Worm (Caenorhabditis elegans) whole organism, midembryonic: ENCODE results near the gene rpl-32.

Experiments
- T22C8.4 ChIP-seq: fragments of 200-800 bp; sonication (Bioruptor generic); IDR thresholded peaks from 2 replicates; pipeline ENCODE4 v1.3.6; 2022; ENCODE audit warnings: missing genetic modification characterization, missing compliant biosample characterization
- cog-1 ChIP-seq: sonication (generic microtip); optimal IDR thresholded peaks from 2 replicates; lab custom pipeline; 2016; ENCODE audit warnings: missing genetic modification characterization, missing compliant biosample characterization
- klf-2 ChIP-seq: fragments of 200-800 bp; sonication (Bioruptor generic); conservative IDR thresholded peaks from 2 replicates; pipeline ENCODE4 v1.3.6; 2022; ENCODE audit warnings: missing genetic modification reagents, missing genetic modification characterization, missing compliant biosample characterization
- med-1 ChIP-seq: sonication (generic microtip); optimal IDR thresholded peaks from 2 replicates; lab custom pipeline; 2017; ENCODE audit warnings: missing genetic modification characterization, mild to moderate bottlenecking, missing compliant biosample characterization, antibody characterized with exemption, missing genetic modification reagents; ENCODE audit not compliant: insufficient read depth
- ref-1 ChIP-seq: fragments of 200-800 bp; sonication (Bioruptor generic); conservative IDR thresholded peaks from 2 replicates; pipeline ENCODE4 v1.3.6; 2022; ENCODE audit warnings: missing genetic modification reagents, missing genetic modification characterization, missing compliant biosample characterization
- tab-1 ChIP-seq: fragments of 200-800 bp; sonication (Bioruptor generic); IDR thresholded peaks from 2 replicates; pipeline ENCODE4 v1.3.6; 2022; ENCODE audit warnings: missing genetic modification characterization, missing compliant biosample characterization
- ztf-23 ChIP-seq: fragments of 200-800 bp; sonication (Bioruptor generic); IDR thresholded peaks from 2 replicates; pipeline ENCODE4 v1.3.6; 2022; ENCODE audit warnings: missing genetic modification reagents, missing genetic modification characterization, missing compliant biosample characterization
- ztf-29 ChIP-seq: fragments of 200-800 bp; sonication (Bioruptor generic); IDR thresholded peaks from 2 replicates; pipeline ENCODE4 v1.3.6; 2022; ENCODE audit warnings: missing genetic modification reagents, missing genetic modification characterization, missing compliant biosample characterization

rpl-32 gene

ce11 chrII:9009976-9010702 lies 46.7 kb downstream of the rpl-32 start:
- TF ChIP-seq cog-1 (tag; lab: Kevin White, UChicago) (no peak), med-1 (GFP tag; lab: Kevin White, UChicago) (no peak), T22C8.4 (GFP tag; lab: Robert Waterston, UW) (no peak)

ce11 chrII:9007741-9008140 lies 49.1 kb downstream of the rpl-32 start:
- TF ChIP-seq ref-1 (GFP tag; lab: Robert Waterston, UW) (no peak), ztf-23 (GFP tag; lab: Robert Waterston, UW) (no peak), T22C8.4 (GFP tag; lab: Robert Waterston, UW) (no peak), ztf-29 (GFP tag; lab: Robert Waterston, UW) (no peak), med-1 (GFP tag; lab: Kevin White, UChicago) (no peak), klf-2 (no peak), tab-1 (GFP tag; lab: Robert Waterston, UW) (no peak)
